Worm (Caenorhabditis elegans) whole organism, L2 larva: ENCODE results near the gene ZK742.6.

Experiments
- ZK546.5 ChIP-seq: sonication (generic microtip); optimal IDR thresholded peaks from 2 replicates; lab custom pipeline; 2017; ENCODE audit warnings: missing biosample characterization, missing genetic modification characterization
- blmp-1 ChIP-seq: sonication (generic microtip); optimal IDR thresholded peaks from 2 replicates; lab custom pipeline; 2017; ENCODE audit warnings: missing genetic modification characterization, mild to moderate bottlenecking, missing compliant biosample characterization, antibody characterized with exemption, moderate library complexity; ENCODE audit not compliant: insufficient read depth
- ceh-16 ChIP-seq: fragments of 150-350 bp; optimal IDR thresholded peaks from 2 replicates; lab custom pipeline; 2014; ENCODE audit warnings: missing biosample characterization, missing genetic modification characterization
- lin-39 ChIP-seq: fragments of 150-350 bp; optimal IDR thresholded peaks from 2 replicates; lab custom pipeline; 2014; ENCODE audit warnings: missing biosample characterization, missing genetic modification reagents, missing genetic modification characterization
- nhr-129 ChIP-seq: fragments of 150-350 bp; optimal IDR thresholded peaks from 2 replicates; lab custom pipeline; 2014; ENCODE audit warnings: missing biosample characterization, missing genetic modification characterization
- skn-1 ChIP-seq: sonication (generic microtip); optimal IDR thresholded peaks from 2 replicates; lab custom pipeline; 2017; ENCODE audit warnings: missing biosample characterization, missing genetic modification characterization
- unc-62 ChIP-seq: fragments of 150-350 bp; optimal IDR thresholded peaks from 2 replicates; lab custom pipeline; 2014; ENCODE audit warnings: missing biosample characterization, missing genetic modification reagents, missing genetic modification characterization

- TF ChIP-seq skn-1 (tag; lab: Kevin White, UChicago), result no peak
- no peak for TF ChIP-seq blmp-1 (tag; lab: Kevin White, UChicago)
- no peak for TF ChIP-seq nhr-129 (tag; lab: Kevin White, UChicago)
- TF ChIP-seq unc-62 (GFP tag; lab: Kevin White, UChicago), result no peak
- no peak for TF ChIP-seq ZK546.5 (tag; lab: Kevin White, UChicago)
- no peak for TF ChIP-seq lin-39 (tag; lab: Kevin White, UChicago)
- TF ChIP-seq ceh-16, result no peak
These were observed 6.3 kb downstream of the ZK742.6 start for ce11 chrV:7808444-7808843.
